Worm (Caenorhabditis elegans) whole organism, L1 larva: ENCODE results near the gene F58A3.3.

Source experiments
- dpl-1 ChIP-seq, 3 experiments: fragments of 150-350 bp in 2 of 3; sonication (generic microtip) in 1 of 3; optimal IDR thresholded peaks; 2 replicates each; lab custom pipeline; 2014 to 2017; ENCODE audit warnings: missing biosample characterization in 3 of 3, missing genetic modification characterization in 3 of 3, missing genetic modification reagents in 3 of 3
- lin-14 ChIP-seq: fragments of 200-800 bp; sonication (Bioruptor generic); optimal IDR thresholded peaks from 2 replicates; lab custom pipeline; 2018; ENCODE audit warnings: mild to moderate bottlenecking, missing genetic modification characterization, moderate library complexity, missing compliant biosample characterization
- lir-3 ChIP-seq: sonication (generic microtip); optimal IDR thresholded peaks from 2 replicates; lab custom pipeline; 2016; ENCODE audit warnings: mild to moderate bottlenecking, missing genetic modification characterization, moderate library complexity, missing compliant biosample characterization; ENCODE audit not compliant: poor library complexity
- nhr-11 ChIP-seq: fragments of 150-350 bp; optimal IDR thresholded peaks from 2 replicates; lab custom pipeline; 2014; ENCODE audit warnings: missing biosample characterization, missing genetic modification characterization
- nhr-28 ChIP-seq: fragments of 150-350 bp; optimal IDR thresholded peaks from 2 replicates; lab custom pipeline; 2014; ENCODE audit warnings: missing biosample characterization, missing genetic modification characterization
- nhr-77 ChIP-seq: fragments of 150-350 bp; optimal IDR thresholded peaks from 2 replicates; lab custom pipeline; 2014; ENCODE audit warnings: missing biosample characterization, missing genetic modification characterization
- nhr-84 ChIP-seq: sonication (generic microtip); optimal IDR thresholded peaks from 2 replicates; lab custom pipeline; 2017; ENCODE audit warnings: missing biosample characterization, missing genetic modification characterization
- nhr-85 ChIP-seq: sonication (generic microtip); peaks from one replicate; lab custom pipeline; 2016; ENCODE audit warnings: missing genetic modification characterization, inconsistent platforms, missing compliant biosample characterization
- pax-3 ChIP-seq: fragments of 200-800 bp; sonication (Bioruptor generic); optimal IDR thresholded peaks from 2 replicates; lab custom pipeline; 2018; ENCODE audit warnings: mild to moderate bottlenecking, missing genetic modification characterization, moderate library complexity, missing compliant biosample characterization
- skn-1 ChIP-seq: fragments of 150-350 bp; optimal IDR thresholded peaks from 2 replicates; lab custom pipeline; 2014; ENCODE audit warnings: missing biosample characterization, missing genetic modification characterization
- tlp-1 ChIP-seq: fragments of 150-350 bp; optimal IDR thresholded peaks from 2 replicates; lab custom pipeline; 2014; ENCODE audit warnings: missing biosample characterization, missing genetic modification characterization
- ztf-11 ChIP-seq, 2 experiments: sonication (generic microtip); optimal IDR thresholded peaks; 2 replicates each; lab custom pipeline; 2016 to 2017; ENCODE audit warnings: missing genetic modification characterization in 2 of 2, missing biosample characterization in 1 of 2, missing compliant biosample characterization in 1 of 2

DNA sequence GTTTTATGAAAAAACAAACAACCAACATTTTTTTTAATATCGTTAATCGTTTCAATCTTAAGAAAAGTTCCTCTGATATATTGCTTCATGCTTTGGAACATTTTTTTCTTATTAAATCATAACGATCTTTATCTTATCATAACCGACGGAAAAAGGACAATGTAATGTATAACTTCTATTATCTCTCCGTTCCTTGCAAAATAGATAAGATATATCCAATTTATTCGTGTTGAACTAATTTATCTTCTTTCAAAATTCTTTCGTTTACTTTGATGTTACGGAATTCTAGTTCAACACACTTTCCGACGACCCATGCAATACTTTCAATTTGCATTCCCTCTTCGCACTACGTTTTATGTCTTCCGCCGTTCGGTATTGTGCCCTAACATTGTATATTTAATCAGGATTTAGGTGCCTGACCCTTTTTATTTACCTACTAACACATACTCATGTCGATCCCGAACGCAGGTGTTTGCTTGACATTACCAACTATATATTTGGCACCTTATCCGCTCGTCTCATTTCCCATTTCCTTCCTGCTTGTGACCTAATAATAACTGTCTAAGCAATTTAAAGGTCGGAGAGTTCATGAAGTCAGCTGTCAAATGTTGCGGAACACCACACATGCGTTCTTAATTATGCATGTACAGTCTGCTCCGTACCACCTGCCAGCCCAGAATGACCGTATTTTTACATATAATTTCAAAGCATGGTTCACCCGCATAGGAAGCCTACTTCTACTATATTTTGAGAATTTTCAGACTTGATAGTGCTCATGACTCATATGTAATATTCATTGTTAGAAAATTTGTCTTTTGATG is 20.9 kb upstream of the F58A3.3 start:
- TF ChIP-seq skn-1, result no peak
- no peak for TF ChIP-seq lir-3 (tag; lab: Kevin White, UChicago)
- TF ChIP-seq dpl-1 (GFP tag; optimal IDR thresholded peaks at IDR 0.05; lab: Kevin White, UChicago), result no peak
- TF ChIP-seq nhr-84 (tag; lab: Kevin White, UChicago), result no peak
- no peak for TF ChIP-seq lin-14 (GFP tag; lab: Kevin White, UChicago)
- no peak for TF ChIP-seq nhr-11 (tag; lab: Kevin White, UChicago)
- TF ChIP-seq tlp-1 (tag; lab: Kevin White, UChicago), result no peak
- TF ChIP-seq ztf-11 (tag; optimal IDR thresholded peaks at IDR 0.05; lab: Kevin White, UChicago), result no peak
- TF ChIP-seq pax-3, result no peak
- no peak for TF ChIP-seq nhr-85 (tag; lab: Kevin White, UChicago)
- TF ChIP-seq nhr-28 (tag; lab: Kevin White, UChicago), result no peak
- no peak for TF ChIP-seq nhr-77
